Fruit fly (Drosophila melanogaster): ENCODE results near the gene CG33303.

Gene CG33303

DNA sequence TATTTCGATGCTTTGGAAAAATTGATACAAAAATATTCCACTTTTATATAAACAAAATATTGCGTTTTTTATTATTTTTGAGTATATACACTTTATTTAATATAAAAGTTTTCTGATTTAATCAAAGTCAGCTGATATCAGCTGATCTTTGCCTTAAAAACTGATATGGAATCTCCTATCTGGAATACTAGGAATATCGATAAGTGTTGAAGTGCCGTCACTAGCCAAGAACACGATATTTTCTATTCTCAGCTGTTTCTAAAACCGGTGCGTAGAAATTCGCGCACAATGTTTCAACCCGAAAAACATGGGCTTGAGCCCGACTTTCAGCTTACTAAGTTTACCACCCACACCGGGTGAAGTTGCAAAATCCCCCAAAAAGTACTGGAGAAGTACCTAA is 33.1 kb downstream of the CG33303 start, which contains the start of gene Sps2 (continued):
- TF ChIP-seq Eip74EF (GFP tag; optimal IDR thresholded peaks at IDR 0.05) (no peak), TFAM (GFP tag; optimal IDR thresholded peaks at IDR 0.05) (no peak), CG34376 (GFP tag; optimal IDR thresholded peaks at IDR 0.05) (peak; percentile 52), sens (GFP tag) (no peak), zf30C (GFP tag; optimal IDR thresholded peaks at IDR 0.05) (no peak), disco-r (GFP tag; optimal IDR thresholded peaks at IDR 0.05) (no peak), Dref (GFP tag; IDR thresholded peaks at IDR 0.05) (peak; percentile 72), CG9797 (GFP tag; optimal IDR thresholded peaks at IDR 0.05) (no peak), CG15479 (GFP tag; optimal IDR thresholded peaks at IDR 0.05) (no peak), CG4360 (GFP tag; IDR thresholded peaks at IDR 0.05) (no peak), nom (GFP tag; optimal IDR thresholded peaks at IDR 0.05) (no peak), CG6683 (GFP tag; optimal IDR thresholded peaks at IDR 0.05) (no peak), CG34224 (GFP tag; IDR thresholded peaks at IDR 0.05; ENCODE audit: partially characterized antibody) (peak; percentile 80), Sry-δ (GFP tag; optimal IDR thresholded peaks at IDR 0.05) (peak; percentile 84), CG31224 (GFP tag; IDR thresholded peaks at IDR 0.05) (no peak), hb (GFP tag; IDR thresholded peaks at IDR 0.05; ENCODE audit: partially characterized antibody) (no peak), ttk (GFP tag; IDR thresholded peaks at IDR 0.05) (no peak), Lim3 (GFP tag; IDR thresholded peaks at IDR 0.05) (no peak), C15 (GFP tag; IDR thresholded peaks at IDR 0.05) (no peak), CG30431 (GFP tag; optimal IDR thresholded peaks at IDR 0.05) (no peak), CG13775 (GFP tag; optimal IDR thresholded peaks at IDR 0.05) (no peak), Optix (GFP tag; IDR thresholded peaks at IDR 0.05) (no peak), CG10462 (GFP tag; optimal IDR thresholded peaks at IDR 0.05) (no peak), D19A (tag; optimal IDR thresholded peaks at IDR 0.05) (peak; percentile 16), gcm (GFP tag; optimal IDR thresholded peaks at IDR 0.05) (no peak), fd3F (GFP tag; optimal IDR thresholded peaks at IDR 0.05) (no peak), Dek (tag; optimal IDR thresholded peaks at IDR 0.05) (peak; percentile 17), HLH4C (GFP tag; IDR thresholded peaks at IDR 0.05; ENCODE audit: partially characterized antibody) (peak; percentile 53; the same call in 1 of the 3 replicates), CG7372 (GFP tag; IDR thresholded peaks at IDR 0.05) (no peak), Ssrp (tag; optimal IDR thresholded peaks at IDR 0.05) (no peak), Dip2 (GFP tag; IDR thresholded peaks at IDR 0.05) (no peak), Hr51 (GFP tag; optimal IDR thresholded peaks at IDR 0.05) (no peak), CG32532 (GFP tag; IDR thresholded peaks at IDR 0.05) (peak; percentile 37; the same call in 1 of the 2 replicates), CG16863 (GFP tag; optimal IDR thresholded peaks at IDR 0.05) (no peak), Rfx (GFP tag; IDR thresholded peaks at IDR 0.05) (no peak), zfh2 (GFP tag; optimal IDR thresholded peaks at IDR 0.05) (no peak), ab (GFP tag; optimal IDR thresholded peaks at IDR 0.05) (no peak), tin (GFP tag; optimal IDR thresholded peaks at IDR 0.05) (no peak), CG12104 (GFP tag; optimal IDR thresholded peaks at IDR 0.05) (no peak), cato (GFP tag; optimal IDR thresholded peaks at IDR 0.05; ENCODE audit: borderline replicate concordance) (no peak), CG10959 (GFP tag; IDR thresholded peaks at IDR 0.05) (no peak), br (optimal IDR thresholded peaks at IDR 0.05) (no peak), Fer3 (tag; optimal IDR thresholded peaks at IDR 0.05) (no peak), Nf-YA (GFP tag; IDR thresholded peaks at IDR 0.05) (no peak), Atf6 (GFP tag; IDR thresholded peaks at IDR 0.05) (no peak), CG2875 (GFP tag; optimal IDR thresholded peaks at IDR 0.05) (no peak), hkb (optimal IDR thresholded peaks at IDR 0.05) (no peak), hkb (GFP tag; IDR thresholded peaks at IDR 0.05) (no peak), CG12391 (tag; optimal IDR thresholded peaks at IDR 0.05) (peak; percentile 37), CG18764 (GFP tag; optimal IDR thresholded peaks at IDR 0.05) (no peak), CG1529 (GFP tag; optimal IDR thresholded peaks at IDR 0.05) (no peak), CG5953 (GFP tag; IDR thresholded peaks at IDR 0.05) (no peak)

All from whole organism, embryonic.